Worm (Caenorhabditis elegans): ENCODE data around the gene T25B2.4.

DNA sequence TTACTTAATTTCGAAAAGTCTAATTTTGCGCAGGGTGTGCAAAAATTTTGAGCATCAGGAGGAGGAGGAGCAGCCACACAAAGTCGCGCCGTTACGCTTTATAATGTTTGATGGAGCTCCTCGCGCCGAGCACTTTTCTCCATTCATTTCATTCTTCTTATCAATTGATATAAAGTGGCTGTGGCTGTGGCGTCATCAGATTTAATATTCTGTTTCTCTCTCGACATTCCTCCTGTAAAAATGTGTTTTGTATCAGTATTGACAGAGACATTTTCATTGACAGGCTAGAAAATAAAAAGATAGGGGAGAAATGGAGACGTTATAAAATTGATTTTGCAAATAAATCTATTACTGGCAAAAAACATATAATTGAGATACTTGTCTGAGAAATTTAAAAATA, 48.8 kb upstream of the T25B2.4 start:
- no peak for TF ChIP-seq ces-1 (GFP tag; optimal IDR thresholded peaks at IDR 0.05)
- no peak for TF ChIP-seq nhr-12 (tag; optimal IDR thresholded peaks at IDR 0.05)
- TF ChIP-seq snpc-4 (tag; optimal IDR thresholded peaks at IDR 0.05): no peak
